Worm (Caenorhabditis elegans) whole organism, young adult: ENCODE measurements around the gene Y51B9A.8.

Source experiments
- Y79H2A.3 ChIP-seq: fragments of 200-800 bp; sonication (Bioruptor generic); conservative IDR thresholded peaks from 2 replicates; pipeline ENCODE4 v1.3.6; 2022; ENCODE audit warnings: missing genetic modification reagents, missing genetic modification characterization, missing compliant biosample characterization
- attf-3 ChIP-seq: fragments of 200-800 bp; sonication (Bioruptor generic); conservative IDR thresholded peaks from 2 replicates; pipeline ENCODE4 v1.3.6; 2022; ENCODE audit warnings: missing genetic modification reagents, missing genetic modification characterization, missing compliant biosample characterization
- hlh-12 ChIP-seq: sonication (generic microtip); optimal IDR thresholded peaks from 2 replicates; lab custom pipeline; 2016; ENCODE audit warnings: missing genetic modification characterization, missing compliant biosample characterization
- snpc-1.3 ChIP-seq: sonication (generic microtip); optimal IDR thresholded peaks from 2 replicates; lab custom pipeline; 2017; ENCODE audit warnings: missing genetic modification characterization, mild to moderate bottlenecking, missing compliant biosample characterization, antibody characterized with exemption, moderate library complexity, missing genotype, missing genetic modification reagents; ENCODE audit not compliant: insufficient read depth
- ztf-6 ChIP-seq: fragments of 200-800 bp; sonication (Bioruptor generic); IDR thresholded peaks from 2 replicates; pipeline ENCODE4 v1.3.6; 2022; ENCODE audit warnings: missing genetic modification reagents, missing genetic modification characterization, missing compliant biosample characterization

DNA sequence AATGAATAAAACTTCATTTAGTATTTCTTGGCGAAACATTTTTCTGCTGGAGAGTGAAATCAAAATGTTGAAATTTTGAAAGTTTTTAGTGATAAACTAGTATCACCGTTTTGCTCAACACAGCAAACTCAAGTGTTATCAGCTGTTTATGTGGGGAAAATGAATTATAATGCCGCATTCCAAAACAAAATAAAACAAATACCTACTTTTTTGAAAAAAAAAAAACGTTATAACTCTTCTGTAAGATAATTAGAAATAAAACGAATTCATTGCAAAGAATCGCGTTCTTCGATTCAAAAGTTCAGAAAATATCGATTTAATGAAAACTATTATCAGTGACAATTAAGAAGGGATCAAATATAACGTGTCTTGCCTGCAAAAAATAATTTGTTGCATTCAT is 1.2 kb upstream of the Y51B9A.8 start, which contains the start of gene Y51B9A.9:
- TF ChIP-seq snpc-1.3 (tag; lab: Kevin White, UChicago) (no peak), hlh-12 (tag; lab: Kevin White, UChicago) (no peak), Y79H2A.3 (GFP tag; lab: Robert Waterston, UW) (no peak), ztf-6 (GFP tag; lab: Robert Waterston, UW) (no peak), attf-3 (GFP tag; lab: Robert Waterston, UW) (no peak)
